Worm (Caenorhabditis elegans): ENCODE data around the gene Y17G7B.20.
A peak's percentile ranks its signal among the peaks of the same experiment; 100 is the strongest.

Y17G7B.20 gene

DNA sequence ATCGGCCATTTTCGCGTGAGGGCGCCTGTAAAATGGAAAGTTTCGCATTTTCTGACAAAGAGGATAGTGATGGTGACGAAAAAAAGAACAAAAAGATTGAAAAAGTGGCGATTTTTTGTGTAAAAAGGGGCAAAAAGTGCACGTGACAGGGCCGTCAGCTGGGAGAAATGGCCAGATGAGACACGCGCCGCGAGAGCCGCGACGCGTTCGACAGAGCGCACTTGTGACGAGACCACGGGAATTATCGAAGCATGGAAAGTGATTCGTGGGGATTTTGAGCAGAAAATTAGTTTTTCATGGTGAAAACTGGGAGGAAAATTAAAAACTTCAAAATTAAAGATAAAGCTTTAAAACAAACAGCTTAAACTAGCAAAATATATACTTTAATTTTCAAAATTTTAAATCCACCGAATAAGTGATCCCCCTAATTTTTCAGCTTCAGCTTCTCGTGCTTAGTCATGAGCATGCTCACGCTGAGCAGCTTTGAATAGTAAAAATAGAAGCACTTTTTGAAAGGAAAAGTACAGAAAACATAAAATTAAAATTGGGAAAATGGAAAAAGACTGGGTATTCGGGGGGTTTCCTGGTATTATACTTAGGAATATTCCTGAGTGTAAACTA lies 12.0 kb downstream of the Y17G7B.20 start, which contains the start of gene W03C9.5:
Gene W03C9.5, minus strand, starts transcription at position 38 of the 621 bp plus-strand sequence.
- TF ChIP-seq unc-86 (tag; optimal IDR thresholded peaks at IDR 0.05) (peak; percentile 92), lin-14 (GFP tag; optimal IDR thresholded peaks at IDR 0.05) (peak; percentile 97), nhr-47 (tag; optimal IDR thresholded peaks at IDR 0.05) (peak; percentile 96), pax-3 (tag; optimal IDR thresholded peaks at IDR 0.05) (peak; percentile 96), dsc-1 (tag; optimal IDR thresholded peaks at IDR 0.05) (peak; percentile 92), skn-1 (tag; optimal IDR thresholded peaks at IDR 0.05) (peak; percentile 95), ceh-88 (GFP tag; IDR thresholded peaks at IDR 0.05) (peak; percentile 93), nhr-11 (tag; optimal IDR thresholded peaks at IDR 0.05) (peak; percentile 64), sox-4 (tag; optimal IDR thresholded peaks at IDR 0.05) (peak; percentile 72), nhr-20 (tag; optimal IDR thresholded peaks at IDR 0.05) (peak; percentile 96), aha-1 (tag; optimal IDR thresholded peaks at IDR 0.05) (peak; percentile 17), lir-3 (tag; optimal IDR thresholded peaks at IDR 0.05; ENCODE audit: poor library complexity) (peak; percentile 94), xbp-1 (tag; optimal IDR thresholded peaks at IDR 0.05) (peak; percentile 89), ceh-63 (GFP tag; optimal IDR thresholded peaks at IDR 0.05) (no peak), egl-13 (tag; optimal IDR thresholded peaks at IDR 0.05) (peak; percentile 90), pqm-1 (tag; optimal IDR thresholded peaks at IDR 0.05) (no peak), aly-2 (tag; optimal IDR thresholded peaks at IDR 0.05) (peak; percentile 68), lin-15B (tag; optimal IDR thresholded peaks at IDR 0.05) (peak; percentile 97), unc-62 (GFP tag; optimal IDR thresholded peaks at IDR 0.05) (no peak), sptf-1 (tag; optimal IDR thresholded peaks at IDR 0.05) (no peak), swsn-7 (tag; optimal IDR thresholded peaks at IDR 0.05) (peak; percentile 92), lin-39 (tag; optimal IDR thresholded peaks at IDR 0.05) (no peak), tbx-2 (tag; optimal IDR thresholded peaks at IDR 0.05) (peak; percentile 95), zag-1 (tag; optimal IDR thresholded peaks at IDR 0.05) (peak; percentile 20), tlp-1 (tag; optimal IDR thresholded peaks at IDR 0.05) (no peak), nhr-77 (tag; optimal IDR thresholded peaks at IDR 0.05) (peak; percentile 90), unc-98 (GFP tag; IDR thresholded peaks at IDR 0.05) (peak; percentile 95), C16A3.4 (tag; optimal IDR thresholded peaks at IDR 0.05) (peak; percentile 97), C04F5.9 (tag; optimal IDR thresholded peaks at IDR 0.05) (peak; percentile 88), nhr-237 (tag; optimal IDR thresholded peaks at IDR 0.05) (peak; percentile 89), nhr-90 (tag; optimal IDR thresholded peaks at IDR 0.05; ENCODE audit: poor library complexity) (peak; percentile 94), dpl-1 (GFP tag; optimal IDR thresholded peaks at IDR 0.05) (peak; percentile 84 to 85 (median 85)), efl-1 (optimal IDR thresholded peaks at IDR 0.05) (peak; percentile 88 to 93), efl-1 (GFP tag; optimal IDR thresholded peaks at IDR 0.05 in 1 of 2) (peak; percentile 79 to 98), mab-9 (GFP tag; IDR thresholded peaks at IDR 0.05) (peak; percentile 76), ceh-82 (tag; optimal IDR thresholded peaks at IDR 0.05) (peak; percentile 90 to 98 (median 91)), nhr-76 (tag; optimal IDR thresholded peaks at IDR 0.05) (no peak), unc-30 (tag; optimal IDR thresholded peaks at IDR 0.05) (no peak), vab-15 (tag; optimal IDR thresholded peaks at IDR 0.05) (peak; percentile 97), F16B12.6 (tag; optimal IDR thresholded peaks at IDR 0.05) (peak; percentile 60), fkh-10 (GFP tag; optimal IDR thresholded peaks at IDR 0.05) (peak; percentile 58), snpc-4 (tag; optimal IDR thresholded peaks at IDR 0.05) (peak; percentile 82), unc-130 (tag; optimal IDR thresholded peaks at IDR 0.05) (peak; percentile 87), ztf-11 (tag; optimal IDR thresholded peaks at IDR 0.05) (peak in 1 of 2 experiments; percentile 91), irx-1 (tag; optimal IDR thresholded peaks at IDR 0.05) (peak; percentile 75), pag-3 (tag; optimal IDR thresholded peaks at IDR 0.05; ENCODE audit: borderline replicate concordance, insufficient read depth) (peak; percentile 70), isw-1 (GFP tag; IDR thresholded peaks at IDR 0.05) (peak; percentile 94), lsy-2 (tag; optimal IDR thresholded peaks at IDR 0.05) (peak; percentile 92 to 96), mef-2 (tag; optimal IDR thresholded peaks at IDR 0.05) (peak; percentile 75), Y116A8C.19 (tag; optimal IDR thresholded peaks at IDR 0.05; ENCODE audit: borderline replicate concordance) (no peak), fos-1 (tag; optimal IDR thresholded peaks at IDR 0.05) (peak; percentile 88), hlh-17 (GFP tag; optimal IDR thresholded peaks at IDR 0.05; ENCODE audit: borderline replicate concordance) (no peak), ets-5 (GFP tag; IDR thresholded peaks at IDR 0.05) (no peak)

All from whole organism, L1 larva.